Fruit fly (Drosophila melanogaster): Measurements from ENCODE around the gene CG32264.

The CG32264 gene

DNA sequence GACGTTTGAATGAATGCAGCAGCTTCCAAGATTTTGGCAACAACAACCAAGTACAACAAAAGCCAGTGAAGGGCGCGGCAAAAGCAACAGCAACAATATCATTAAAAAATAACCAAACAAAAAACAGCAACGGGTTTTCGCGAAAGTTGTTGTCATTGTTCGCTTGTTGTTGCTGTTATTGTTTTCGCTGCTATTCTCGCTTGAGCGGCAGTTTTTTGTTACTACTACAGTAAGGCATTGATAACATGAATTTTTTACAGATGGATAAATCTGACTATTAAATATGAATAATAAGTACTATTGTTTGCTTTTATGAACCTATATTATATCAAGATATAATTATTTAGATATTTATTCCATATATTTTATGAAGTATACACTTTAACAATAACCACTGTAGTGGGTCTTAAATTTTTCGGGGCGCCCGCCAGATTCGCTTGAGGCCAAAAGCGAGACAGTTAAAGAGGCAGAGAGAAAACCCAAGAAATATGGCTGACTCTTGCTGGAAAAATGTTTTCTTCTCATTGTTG is 34.8 kb downstream of the CG32264 start (continued):
- TF ChIP-seq Dbx (GFP tag; IDR thresholded peaks at IDR 0.05) (peak; percentile 93), CG18262 (tag; optimal IDR thresholded peaks at IDR 0.05) (peak; percentile 52), maf-S (GFP tag; optimal IDR thresholded peaks at IDR 0.05) (no peak), CG17361 (GFP tag; IDR thresholded peaks at IDR 0.05) (peak; percentile 46; the same call in 2 of the 3 replicates), CG17612 (GFP tag; IDR thresholded peaks at IDR 0.05) (peak; percentile 54), CG8478 (optimal IDR thresholded peaks at IDR 0.05) (no peak), Neu2 (GFP tag; optimal IDR thresholded peaks at IDR 0.05; ENCODE audit: borderline replicate concordance) (no peak), Spps (tag; optimal IDR thresholded peaks at IDR 0.05) (no peak), CG10462 (GFP tag; optimal IDR thresholded peaks at IDR 0.05) (no peak), CG9437 (GFP tag; optimal IDR thresholded peaks at IDR 0.05) (peak; percentile 62), hkb (optimal IDR thresholded peaks at IDR 0.05) (no peak), hkb (GFP tag; IDR thresholded peaks at IDR 0.05) (peak; percentile 92), CG1647 (GFP tag; optimal IDR thresholded peaks at IDR 0.05) (no peak), MESR4 (GFP tag; optimal IDR thresholded peaks at IDR 0.05) (no peak), CG2875 (GFP tag; optimal IDR thresholded peaks at IDR 0.05) (peak; percentile 22), Mrtf (GFP tag; IDR thresholded peaks at IDR 0.05) (peak; percentile 74; the same call in 1 of the 3 replicates), inv (GFP tag; IDR thresholded peaks at IDR 0.05; ENCODE audit: partially characterized antibody) (no peak), CG1529 (GFP tag; optimal IDR thresholded peaks at IDR 0.05) (no peak), wdn (GFP tag; IDR thresholded peaks at IDR 0.05) (peak; percentile 67), pita (GFP tag; optimal IDR thresholded peaks at IDR 0.05) (no peak), fu2 (GFP tag; optimal IDR thresholded peaks at IDR 0.05) (no peak), sim (GFP tag; IDR thresholded peaks at IDR 0.05) (no peak), ttk (GFP tag; IDR thresholded peaks at IDR 0.05) (peak; percentile 82), Med (GFP tag) (peak; percentile 83), CG3281 (GFP tag; optimal IDR thresholded peaks at IDR 0.05) (peak; percentile 78), YL-1 (GFP tag; optimal IDR thresholded peaks at IDR 0.05) (no peak), CG13624 (GFP tag; optimal IDR thresholded peaks at IDR 0.05) (no peak), sug (tag; optimal IDR thresholded peaks at IDR 0.05) (peak; percentile 84), pros (GFP tag; optimal IDR thresholded peaks at IDR 0.05) (no peak), CG6854 (GFP tag; optimal IDR thresholded peaks at IDR 0.05) (peak; percentile 71), al (GFP tag; IDR thresholded peaks at IDR 0.05) (peak; percentile 92), CG12659 (GFP tag; optimal IDR thresholded peaks at IDR 0.05) (peak; percentile 88), lbe (GFP tag; optimal IDR thresholded peaks at IDR 0.05) (peak; percentile 25), insv (GFP tag; optimal IDR thresholded peaks at IDR 0.05) (no peak), CG5245 (GFP tag; optimal IDR thresholded peaks at IDR 0.05) (peak; percentile 19), CG17912 (GFP tag; optimal IDR thresholded peaks at IDR 0.05) (no peak), pum (GFP tag; optimal IDR thresholded peaks at IDR 0.05) (no peak), BEAF-32 (GFP tag; optimal IDR thresholded peaks at IDR 0.05) (no peak), Eip74EF (GFP tag; optimal IDR thresholded peaks at IDR 0.05) (peak in 1 of 2 experiments; percentile 38), Hr3 (GFP tag; optimal IDR thresholded peaks at IDR 0.05) (peak; percentile 60), Abd-B (GFP tag; optimal IDR thresholded peaks at IDR 0.05) (peak; percentile 59), crp (GFP tag; optimal IDR thresholded peaks at IDR 0.05) (no peak), scrt (GFP tag; optimal IDR thresholded peaks at IDR 0.05) (peak; percentile 70), knrl (GFP tag; IDR thresholded peaks at IDR 0.05; ENCODE audit: partially characterized antibody) (no peak), Fer2 (tag; optimal IDR thresholded peaks at IDR 0.05) (peak; percentile 58), Tbp (GFP tag; optimal IDR thresholded peaks at IDR 0.05) (no peak), danr (GFP tag; IDR thresholded peaks at IDR 0.05) (peak; percentile 30; the same call in 1 of the 2 replicates), CG4820 (GFP tag; optimal IDR thresholded peaks at IDR 0.05) (no peak), sens-2 (GFP tag; IDR thresholded peaks at IDR 0.05) (no peak), Blimp-1 (GFP tag; optimal IDR thresholded peaks at IDR 0.05) (peak; percentile 48), CG14014 (GFP tag; IDR thresholded peaks at IDR 0.05) (peak; percentile 92)
